Worm (Caenorhabditis elegans) whole organism, L2 larva: ENCODE results near the gene hex-3.

Source experiments
- C34F6.9 ChIP-seq: fragments of 150-350 bp; optimal IDR thresholded peaks from 2 replicates; lab custom pipeline; 2014; ENCODE audit warnings: missing biosample characterization, missing genetic modification characterization
- R02D3.7 ChIP-seq: fragments of 150-350 bp; optimal IDR thresholded peaks from 2 replicates; lab custom pipeline; 2014; ENCODE audit warnings: missing biosample characterization, missing genetic modification characterization
- ZK546.5 ChIP-seq: sonication (generic microtip); optimal IDR thresholded peaks from 2 replicates; lab custom pipeline; 2017; ENCODE audit warnings: missing biosample characterization, missing genetic modification characterization
- alr-1 ChIP-seq: fragments of 150-350 bp; optimal IDR thresholded peaks from 2 replicates; lab custom pipeline; 2014; ENCODE audit warnings: missing biosample characterization, missing genetic modification characterization
- ama-1 ChIP-seq: fragments of 150-350 bp; optimal IDR thresholded peaks from 2 replicates; lab custom pipeline; 2018; ENCODE audit warnings: inconsistent platforms
- blmp-1 ChIP-seq: sonication (generic microtip); optimal IDR thresholded peaks from 2 replicates; lab custom pipeline; 2017; ENCODE audit warnings: missing genetic modification characterization, mild to moderate bottlenecking, missing compliant biosample characterization, antibody characterized with exemption, moderate library complexity; ENCODE audit not compliant: insufficient read depth
- crh-2 ChIP-seq: sonication (generic microtip); optimal IDR thresholded peaks from 2 replicates; lab custom pipeline; 2017; ENCODE audit warnings: missing biosample characterization, missing genetic modification characterization
- elt-1 ChIP-seq: fragments of 150-350 bp; optimal IDR thresholded peaks from 2 replicates; lab custom pipeline; 2014; ENCODE audit warnings: missing biosample characterization, missing genetic modification characterization
- elt-3 ChIP-seq: sonication (generic microtip); optimal IDR thresholded peaks from 2 replicates; lab custom pipeline; 2017; ENCODE audit warnings: missing biosample characterization, missing genetic modification characterization
- fos-1 ChIP-seq: fragments of 150-350 bp; optimal IDR thresholded peaks from 2 replicates; lab custom pipeline; 2014; ENCODE audit warnings: missing biosample characterization, missing genetic modification characterization
- gmeb-1 ChIP-seq: fragments of 150-350 bp; optimal IDR thresholded peaks from 2 replicates; lab custom pipeline; 2014; ENCODE audit warnings: missing biosample characterization, missing genetic modification characterization
- lin-11 ChIP-seq: fragments of 150-350 bp; sonication (generic microtip); optimal IDR thresholded peaks from 2 replicates; lab custom pipeline; 2014; ENCODE audit warnings: missing biosample characterization, missing genetic modification characterization, inconsistent platforms, mixed read lengths
- lin-13 ChIP-seq: fragments of 150-350 bp; optimal IDR thresholded peaks from 2 replicates; lab custom pipeline; 2014; ENCODE audit warnings: missing biosample characterization, missing genetic modification reagents, missing genetic modification characterization
- lin-39 ChIP-seq: fragments of 150-350 bp; optimal IDR thresholded peaks from 2 replicates; lab custom pipeline; 2014; ENCODE audit warnings: missing biosample characterization, missing genetic modification reagents, missing genetic modification characterization
- lsy-2 ChIP-seq, 2 experiments: fragments of 150-350 bp in 1 of 2; sonication (generic microtip) in 1 of 2; optimal IDR thresholded peaks; 2 replicates each; lab custom pipeline; 2014 to 2017; ENCODE audit warnings: missing biosample characterization in 2 of 2, missing genetic modification characterization in 2 of 2
- mdl-1 ChIP-seq, 2 experiments: fragments of 150-350 bp in 1 of 2; sonication (generic microtip) in 1 of 2; optimal IDR thresholded peaks; 2 replicates each; lab custom pipeline; 2017; ENCODE audit warnings: missing biosample characterization in 2 of 2, missing genetic modification characterization in 2 of 2
- nhr-10 ChIP-seq: sonication (generic microtip); optimal IDR thresholded peaks from 2 replicates; lab custom pipeline; 2017; ENCODE audit warnings: missing biosample characterization, missing genetic modification characterization
- nhr-11 ChIP-seq: fragments of 150-350 bp; optimal IDR thresholded peaks from 2 replicates; lab custom pipeline; 2014; ENCODE audit warnings: missing biosample characterization, missing genetic modification characterization
- nhr-12 ChIP-seq: fragments of 150-350 bp; optimal IDR thresholded peaks from 2 replicates; lab custom pipeline; 2014; ENCODE audit warnings: missing biosample characterization, missing genetic modification characterization
- nhr-129 ChIP-seq: fragments of 150-350 bp; optimal IDR thresholded peaks from 2 replicates; lab custom pipeline; 2014; ENCODE audit warnings: missing biosample characterization, missing genetic modification characterization
- nhr-23 ChIP-seq: fragments of 150-350 bp; optimal IDR thresholded peaks from 2 replicates; lab custom pipeline; 2014; ENCODE audit warnings: missing biosample characterization, missing genetic modification reagents, missing genetic modification characterization
- nhr-237 ChIP-seq: fragments of 150-350 bp; optimal IDR thresholded peaks from 2 replicates; lab custom pipeline; 2014; ENCODE audit warnings: missing biosample characterization, missing genetic modification characterization
- nhr-77 ChIP-seq: fragments of 150-350 bp; optimal IDR thresholded peaks from 2 replicates; lab custom pipeline; 2014; ENCODE audit warnings: missing biosample characterization, missing genetic modification characterization
- sem-4 ChIP-seq: fragments of 150-350 bp; optimal IDR thresholded peaks from 2 replicates; lab custom pipeline; 2014; ENCODE audit warnings: missing biosample characterization, missing genetic modification reagents, missing genetic modification characterization
- skn-1 ChIP-seq: sonication (generic microtip); optimal IDR thresholded peaks from 2 replicates; lab custom pipeline; 2017; ENCODE audit warnings: missing biosample characterization, missing genetic modification characterization
- sma-3 ChIP-seq: sonication (generic microtip); optimal IDR thresholded peaks from 2 replicates; lab custom pipeline; 2016; ENCODE audit warnings: missing genetic modification reagents, missing genetic modification characterization, missing compliant biosample characterization
- sma-9 ChIP-seq, 2 experiments: fragments of 150-350 bp in 1 of 2; sonication (generic microtip) in 1 of 2; optimal IDR thresholded peaks; 2 replicates each; lab custom pipeline; 2014 to 2016; ENCODE audit warnings: missing genetic modification characterization in 2 of 2, mild to moderate bottlenecking in 1 of 2, missing biosample characterization in 1 of 2, missing compliant biosample characterization in 1 of 2, missing genetic modification reagents in 1 of 2, moderate library complexity in 1 of 2
- unc-55 ChIP-seq: fragments of 150-350 bp; sonication (generic microtip); optimal IDR thresholded peaks from 3 replicates; lab custom pipeline; 2014; ENCODE audit warnings: missing biosample characterization, missing genetic modification reagents, missing genetic modification characterization
- unc-62 ChIP-seq: fragments of 150-350 bp; optimal IDR thresholded peaks from 2 replicates; lab custom pipeline; 2014; ENCODE audit warnings: missing biosample characterization, missing genetic modification reagents, missing genetic modification characterization
- zag-1 ChIP-seq: fragments of 150-350 bp; optimal IDR thresholded peaks from 2 replicates; lab custom pipeline; 2014; ENCODE audit warnings: missing biosample characterization, missing genetic modification characterization
- ztf-1 ChIP-seq: fragments of 200-800 bp; sonication (Bioruptor generic); conservative IDR thresholded peaks from 2 replicates; pipeline ENCODE4 v1.3.6; 2022; ENCODE audit warnings: missing genetic modification characterization, missing compliant biosample characterization
- ztf-4 ChIP-seq: fragments of 150-350 bp; optimal IDR thresholded peaks from 2 replicates; lab custom pipeline; 2014; ENCODE audit warnings: missing biosample characterization, missing genetic modification characterization

hex-3 gene

ce11 chrIII:10888824-10889223 lies 39.8 kb downstream of the hex-3 start:
- no peak for TF ChIP-seq nhr-11 (tag; lab: Kevin White, UChicago)
- no peak for TF ChIP-seq nhr-77 (tag; lab: Kevin White, UChicago)
- TF ChIP-seq ZK546.5 = no peak
- no peak for TF ChIP-seq ztf-4 (tag; lab: Kevin White, UChicago)
- TF ChIP-seq nhr-237 (tag; lab: Kevin White, UChicago) = no peak
- TF ChIP-seq lin-13 = no peak
- TF ChIP-seq unc-55 (GFP tag; lab: Kevin White, UChicago) = no peak
- no peak for TF ChIP-seq nhr-23 (tag; lab: Kevin White, UChicago)
- TF ChIP-seq sem-4 (tag; lab: Kevin White, UChicago) = no peak
- TF ChIP-seq alr-1 = no peak
- TF ChIP-seq crh-2 (tag; lab: Kevin White, UChicago) = no peak
- no peak for TF ChIP-seq elt-3 (tag; lab: Kevin White, UChicago)
- TF ChIP-seq lin-11 (tag; lab: Kevin White, UChicago) = no peak

ce11 chrIII:10894220-10894619 lies 45.2 kb downstream of the hex-3 start, which contains the start of gene fbxb-87:
Gene fbxb-87, plus strand, starts transcription at chrIII:10894520.
- TF ChIP-seq crh-2 (tag; lab: Kevin White, UChicago) (no peak), nhr-129 (tag; lab: Kevin White, UChicago) (no peak), blmp-1 (tag; lab: Kevin White, UChicago) (no peak), nhr-12 (tag; lab: Kevin White, UChicago) (no peak), unc-55 (GFP tag; lab: Kevin White, UChicago) (no peak), lsy-2 (tag; optimal IDR thresholded peaks at IDR 0.05; lab: Kevin White, UChicago) (no peak), sma-9 (GFP tag; optimal IDR thresholded peaks at IDR 0.05; lab: Kevin White, UChicago) (no peak), sma-9 (tag; optimal IDR thresholded peaks at IDR 0.05; lab: Kevin White, UChicago) (no peak), skn-1 (tag; lab: Kevin White, UChicago) (no peak), fos-1 (no peak), alr-1 (no peak), sem-4 (tag; lab: Kevin White, UChicago) (no peak)
- TF ChIP-seq, all 48 proteins: peak for 0

ce11 chrIII:10895817-10896413 lies 46.9 kb downstream of the hex-3 start, which contains the start of gene com-1:
Gene com-1, plus strand, starts transcription at chrIII:10896363.
- TF ChIP-seq lsy-2 (tag; optimal IDR thresholded peaks at IDR 0.05; lab: Kevin White, UChicago) (peak in 1 of 2 experiments; percentile 66), gmeb-1 (peak; percentile 57), ztf-1 (no peak), ama-1 (lab: Kevin White, UChicago) (no peak), lin-39 (tag; lab: Kevin White, UChicago) (no peak), unc-55 (GFP tag; lab: Kevin White, UChicago) (peak; percentile 68), elt-3 (tag; lab: Kevin White, UChicago) (no peak), elt-1 (tag; lab: Kevin White, UChicago) (no peak), nhr-12 (tag; lab: Kevin White, UChicago) (no peak), lin-13 (peak; percentile 41), alr-1 (no peak), nhr-11 (tag; lab: Kevin White, UChicago) (no peak), sma-3 (GFP tag; lab: Kevin White, UChicago) (no peak), C34F6.9 (peak; percentile 62)
- TF ChIP-seq, all 48 proteins: peak for 5

- TF ChIP-seq ztf-1 = no peak
- no peak for TF ChIP-seq sma-3 (GFP tag; lab: Kevin White, UChicago)
- no peak for TF ChIP-seq nhr-10
- TF ChIP-seq nhr-23 (tag; lab: Kevin White, UChicago) = no peak
- no peak for TF ChIP-seq lsy-2 (tag; optimal IDR thresholded peaks at IDR 0.05; lab: Kevin White, UChicago)
- TF ChIP-seq mdl-1 (tag; optimal IDR thresholded peaks at IDR 0.05; lab: Kevin White, UChicago) = no peak
- no peak for TF ChIP-seq zag-1 (tag; lab: Kevin White, UChicago)
- TF ChIP-seq skn-1 (tag; lab: Kevin White, UChicago) = no peak
- TF ChIP-seq unc-62 (GFP tag; lab: Kevin White, UChicago) = no peak
- TF ChIP-seq R02D3.7 = no peak
Measured at ce11 chrIII:10902341-10902740, 53.3 kb downstream of the hex-3 start, which contains the start of gene unc-119. Gene unc-119, plus strand, starts transcription at chrIII:10902641.
